Fruit fly (Drosophila melanogaster): ENCODE measurements around the gene Acp36DE.

DNA sequence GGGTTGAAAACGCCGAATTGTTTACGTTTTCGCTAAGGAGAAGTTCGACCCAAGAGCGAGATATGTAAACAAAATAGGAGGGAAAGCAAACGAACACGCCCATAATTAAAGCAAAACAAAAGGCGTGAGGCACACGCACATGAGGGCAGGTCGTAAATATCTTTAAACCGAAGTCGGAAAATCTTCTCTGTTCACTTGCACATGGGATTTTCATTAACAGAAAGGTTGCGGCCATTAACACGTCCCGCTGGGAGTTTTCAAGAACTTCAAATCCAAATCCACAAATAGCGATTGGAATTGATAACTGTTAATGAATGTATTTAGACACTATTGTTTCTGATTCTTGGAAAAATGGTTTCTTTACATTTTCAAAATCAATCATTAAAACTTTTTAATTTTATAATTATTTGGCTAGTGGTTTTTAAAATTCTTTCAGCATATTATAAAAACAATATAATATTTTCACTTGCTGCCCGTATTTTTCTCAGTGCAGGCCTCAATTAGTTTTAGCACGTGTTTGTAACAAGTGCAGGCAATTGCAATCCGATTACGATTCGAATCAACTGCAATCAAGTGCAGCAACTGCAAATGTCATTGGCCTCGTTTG lies 24.9 kb downstream of the Acp36DE start:
- TF ChIP-seq Abd-B (GFP tag; optimal IDR thresholded peaks at IDR 0.05) (no peak), fru (GFP tag; optimal IDR thresholded peaks at IDR 0.05) (no peak), h (GFP tag; optimal IDR thresholded peaks at IDR 0.05) (no peak), pan (optimal IDR thresholded peaks at IDR 0.05) (no peak), usp (GFP tag; optimal IDR thresholded peaks at IDR 0.05) (no peak), dsf (GFP tag; optimal IDR thresholded peaks at IDR 0.05; ENCODE audit: borderline replicate concordance) (no peak), OdsH (GFP tag; optimal IDR thresholded peaks at IDR 0.05) (no peak), Hnf4 (GFP tag; optimal IDR thresholded peaks at IDR 0.05) (no peak), brk (GFP tag; optimal IDR thresholded peaks at IDR 0.05) (no peak)
